Worm (Caenorhabditis elegans): ENCODE measurements around the gene ZC15.3.

- TF ChIP-seq ceh-43 (GFP tag; optimal IDR thresholded peaks at IDR 0.05) (no peak), lin-13 (tag; optimal IDR thresholded peaks at IDR 0.05) (no peak), ces-1 (GFP tag; optimal IDR thresholded peaks at IDR 0.05) (no peak), lsy-2 (tag; optimal IDR thresholded peaks at IDR 0.05) (no peak), flh-1 (GFP tag; optimal IDR thresholded peaks at IDR 0.05) (no peak), pha-4 (tag; optimal IDR thresholded peaks at IDR 0.05) (no peak), elt-3 (tag; optimal IDR thresholded peaks at IDR 0.05) (no peak), ztf-11 (tag; optimal IDR thresholded peaks at IDR 0.05) (no peak)
Measured at ce11 chrV:20279811-20280317, 23.5 kb upstream of the ZC15.3 start, which contains the start of gene pqn-94.
